Fruit fly (Drosophila melanogaster) S2 (cell line): Measurements from ENCODE around the gene Lcp65Ab1.
"Not testable (repeated sequence)": the region's sequence is repeated elsewhere in the genome, so short reads cannot be mapped to it uniquely, and the experiment has no call there.

Experiments
- CG8478 ChIP-seq: fragments of >200 bp; optimal IDR thresholded peaks from 2 replicates; lab custom pipeline; 2018
- CTCF ChIP-seq, 2 experiments: fragments of >200 bp; optimal IDR thresholded peaks; 2 replicates each; lab custom pipeline; 2018

The Lcp65Ab1 gene

dm6 chr3L:6149248-6149647, at the start of gene Lcp65Ab1:
Gene Lcp65Ab1 (plus strand): TSS chr3L:6149548.
- not testable (repeated sequence) for TF ChIP-seq CG8478 (lab: Kevin White, UChicago); CTCF (optimal IDR thresholded peaks at IDR 0.05; lab: Kevin White, UChicago)

dm6 chr3L:6103658-6104057, 45.7 kb upstream of the Lcp65Ab1 start:
- no peak for TF ChIP-seq CG8478 (lab: Kevin White, UChicago)
- TF ChIP-seq CTCF (optimal IDR thresholded peaks at IDR 0.05; lab: Kevin White, UChicago), result peak; percentile 89 to 95

dm6 chr3L:6104551-6104950, 44.8 kb upstream of the Lcp65Ab1 start:
- TF ChIP-seq CTCF (optimal IDR thresholded peaks at IDR 0.05; lab: Kevin White, UChicago), result no peak
- no peak for TF ChIP-seq CG8478 (lab: Kevin White, UChicago)

dm6 chr3L:6105435-6105834, 43.9 kb upstream of the Lcp65Ab1 start:
- TF ChIP-seq CG8478 (lab: Kevin White, UChicago) (no peak), CTCF (optimal IDR thresholded peaks at IDR 0.05; lab: Kevin White, UChicago) (no peak)

dm6 chr3L:6106717-6107116, 42.6 kb upstream of the Lcp65Ab1 start:
- TF ChIP-seq CG8478 (lab: Kevin White, UChicago) (no peak), CTCF (optimal IDR thresholded peaks at IDR 0.05; lab: Kevin White, UChicago) (no peak)

- no peak for TF ChIP-seq CTCF (optimal IDR thresholded peaks at IDR 0.05; lab: Kevin White, UChicago)
- TF ChIP-seq CG8478 (lab: Kevin White, UChicago), result no peak
Measured at dm6 chr3L:6108264-6109060, 40.9 kb upstream of the Lcp65Ab1 start.

- TF ChIP-seq CTCF (optimal IDR thresholded peaks at IDR 0.05; lab: Kevin White, UChicago) (no peak), CG8478 (lab: Kevin White, UChicago) (no peak)
Measured at dm6 chr3L:6110673-6111449, 38.5 kb upstream of the Lcp65Ab1 start.

dm6 chr3L:6111458-6111857, 37.9 kb upstream of the Lcp65Ab1 start:
- TF ChIP-seq CTCF (optimal IDR thresholded peaks at IDR 0.05; lab: Kevin White, UChicago), result no peak
- no peak for TF ChIP-seq CG8478 (lab: Kevin White, UChicago)

- TF ChIP-seq CG8478 (lab: Kevin White, UChicago) (no peak), CTCF (optimal IDR thresholded peaks at IDR 0.05; lab: Kevin White, UChicago) (no peak)
Measured at dm6 chr3L:6115505-6115904, 33.8 kb upstream of the Lcp65Ab1 start.

dm6 chr3L:6116881-6117280, 32.5 kb upstream of the Lcp65Ab1 start:
- TF ChIP-seq CTCF (optimal IDR thresholded peaks at IDR 0.05; lab: Kevin White, UChicago) (no peak), CG8478 (lab: Kevin White, UChicago) (no peak)

- TF ChIP-seq CG8478 (lab: Kevin White, UChicago), result no peak
- TF ChIP-seq CTCF (optimal IDR thresholded peaks at IDR 0.05; lab: Kevin White, UChicago), result peak; percentile 91 to 94
Measured at dm6 chr3L:6124616-6125408, 24.5 kb upstream of the Lcp65Ab1 start.

dm6 chr3L:6125409-6125689, 24.0 kb upstream of the Lcp65Ab1 start:
- TF ChIP-seq CG8478 (lab: Kevin White, UChicago) (no peak), CTCF (optimal IDR thresholded peaks at IDR 0.05; lab: Kevin White, UChicago) (no peak)

- TF ChIP-seq CTCF (optimal IDR thresholded peaks at IDR 0.05; lab: Kevin White, UChicago) (no peak), CG8478 (lab: Kevin White, UChicago) (no peak)
Measured at dm6 chr3L:6129591-6129990, 19.8 kb upstream of the Lcp65Ab1 start.

- TF ChIP-seq CG8478 (lab: Kevin White, UChicago), result no peak
- TF ChIP-seq CTCF (optimal IDR thresholded peaks at IDR 0.05; lab: Kevin White, UChicago), result no peak
Measured at dm6 chr3L:6130944-6131343, 18.4 kb upstream of the Lcp65Ab1 start, which contains the start of gene Lcp65Ag3. Gene Lcp65Ag3 (minus strand): TSS chr3L:6130989.

- TF ChIP-seq CG8478 (lab: Kevin White, UChicago), result no peak
- no peak for TF ChIP-seq CTCF (optimal IDR thresholded peaks at IDR 0.05; lab: Kevin White, UChicago)
Measured at dm6 chr3L:6132009-6132408, 17.3 kb upstream of the Lcp65Ab1 start, which contains the start of gene Cpr65Au. Gene Cpr65Au (minus strand): TSS chr3L:6132109.
